Worm (Caenorhabditis elegans) whole organism, midembryonic: ENCODE data around the gene skpo-2.

Source experiments
- T22C8.4 ChIP-seq: fragments of 200-800 bp; sonication (Bioruptor generic); IDR thresholded peaks from 2 replicates; pipeline ENCODE4 v1.3.6; 2022; ENCODE audit warnings: missing genetic modification characterization, missing compliant biosample characterization
- cog-1 ChIP-seq: sonication (generic microtip); optimal IDR thresholded peaks from 2 replicates; lab custom pipeline; 2016; ENCODE audit warnings: missing genetic modification characterization, missing compliant biosample characterization
- flt-1 ChIP-seq: fragments of 200-800 bp; sonication (Bioruptor generic); IDR thresholded peaks from 2 replicates; pipeline ENCODE4 v1.3.6; 2022; ENCODE audit warnings: missing genetic modification characterization, missing compliant biosample characterization
- klf-2 ChIP-seq: fragments of 200-800 bp; sonication (Bioruptor generic); conservative IDR thresholded peaks from 2 replicates; pipeline ENCODE4 v1.3.6; 2022; ENCODE audit warnings: missing genetic modification reagents, missing genetic modification characterization, missing compliant biosample characterization
- med-1 ChIP-seq: sonication (generic microtip); optimal IDR thresholded peaks from 2 replicates; lab custom pipeline; 2017; ENCODE audit warnings: missing genetic modification characterization, mild to moderate bottlenecking, missing compliant biosample characterization, antibody characterized with exemption, missing genetic modification reagents; ENCODE audit not compliant: insufficient read depth
- ref-1 ChIP-seq: fragments of 200-800 bp; sonication (Bioruptor generic); conservative IDR thresholded peaks from 2 replicates; pipeline ENCODE4 v1.3.6; 2022; ENCODE audit warnings: missing genetic modification reagents, missing genetic modification characterization, missing compliant biosample characterization
- tab-1 ChIP-seq: fragments of 200-800 bp; sonication (Bioruptor generic); IDR thresholded peaks from 2 replicates; pipeline ENCODE4 v1.3.6; 2022; ENCODE audit warnings: missing genetic modification characterization, missing compliant biosample characterization
- ztf-23 ChIP-seq: fragments of 200-800 bp; sonication (Bioruptor generic); IDR thresholded peaks from 2 replicates; pipeline ENCODE4 v1.3.6; 2022; ENCODE audit warnings: missing genetic modification reagents, missing genetic modification characterization, missing compliant biosample characterization
- ztf-29 ChIP-seq: fragments of 200-800 bp; sonication (Bioruptor generic); IDR thresholded peaks from 2 replicates; pipeline ENCODE4 v1.3.6; 2022; ENCODE audit warnings: missing genetic modification reagents, missing genetic modification characterization, missing compliant biosample characterization

DNA sequence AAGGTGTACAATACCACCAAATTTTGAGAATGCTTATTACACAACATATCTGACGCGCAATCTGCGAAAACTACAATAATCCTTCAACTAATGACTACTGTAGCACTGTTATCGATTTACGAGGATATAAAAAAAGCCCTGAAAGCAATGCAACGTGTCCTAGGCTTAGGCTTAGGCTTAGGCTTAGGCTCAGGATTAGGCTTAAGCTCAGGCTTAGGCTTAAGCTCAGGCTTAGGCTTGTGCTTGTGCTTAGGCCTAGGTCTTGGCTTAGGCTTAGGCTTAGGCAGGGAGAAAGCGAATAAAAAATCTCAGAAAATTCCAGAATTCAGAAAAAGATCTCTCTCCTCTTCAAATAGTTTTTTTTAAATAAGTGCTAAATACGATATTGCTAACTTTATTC lies 22.9 kb upstream of the skpo-2 start:
- no peak for TF ChIP-seq flt-1 (GFP tag; lab: Robert Waterston, UW)
- TF ChIP-seq ztf-29 (GFP tag; lab: Robert Waterston, UW) = no peak
- TF ChIP-seq ref-1 (GFP tag; lab: Robert Waterston, UW) = no peak
- TF ChIP-seq med-1 (GFP tag; lab: Kevin White, UChicago) = no peak
- no peak for TF ChIP-seq cog-1 (tag; lab: Kevin White, UChicago)
- TF ChIP-seq ztf-23 (GFP tag; lab: Robert Waterston, UW) = no peak
- TF ChIP-seq tab-1 (GFP tag; lab: Robert Waterston, UW) = no peak
- no peak for TF ChIP-seq klf-2 (GFP tag; lab: Robert Waterston, UW)
- no peak for TF ChIP-seq T22C8.4 (GFP tag; lab: Robert Waterston, UW)
